Worm (Caenorhabditis elegans): ENCODE results near the gene Y67H2A.10.

Y67H2A.10 gene

ce11 chrIV:13297746-13298145 is 8.4 kb upstream of the Y67H2A.10 start, which contains the start of the genes Y67H2A.2 and micu-1 (continued):
- TF ChIP-seq pqm-1 (tag; optimal IDR thresholded peaks at IDR 0.05) (no peak), nhr-237 (tag; optimal IDR thresholded peaks at IDR 0.05) (no peak), ZK546.5 (tag; optimal IDR thresholded peaks at IDR 0.05) (no peak), jun-1 (tag; optimal IDR thresholded peaks at IDR 0.05) (no peak), set-16 (GFP tag; IDR thresholded peaks at IDR 0.05) (no peak), Y75B8A.6 (GFP tag; IDR thresholded peaks at IDR 0.05) (no peak)

ce11 chrIV:13290239-13290638 is 935 bp upstream of the Y67H2A.10 start:
- TF ChIP-seq snpc-1.2 (GFP tag; IDR thresholded peaks at IDR 0.05), result 0 out of 2 replicates have a peak, but pooled peaks have one; percentile 7
- TF ChIP-seq ces-1 (GFP tag; optimal IDR thresholded peaks at IDR 0.05), result no peak
- TF ChIP-seq fkh-10 (GFP tag; optimal IDR thresholded peaks at IDR 0.05), result no peak
- no peak for TF ChIP-seq F44E2.7 (GFP tag; IDR thresholded peaks at IDR 0.05)
- no peak for TF ChIP-seq unc-39 (tag; optimal IDR thresholded peaks at IDR 0.05)
- TF ChIP-seq lin-29 (GFP tag; IDR thresholded peaks at IDR 0.05), result no peak
- TF ChIP-seq R02D3.7 (tag; optimal IDR thresholded peaks at IDR 0.05), result no peak

DNA sequence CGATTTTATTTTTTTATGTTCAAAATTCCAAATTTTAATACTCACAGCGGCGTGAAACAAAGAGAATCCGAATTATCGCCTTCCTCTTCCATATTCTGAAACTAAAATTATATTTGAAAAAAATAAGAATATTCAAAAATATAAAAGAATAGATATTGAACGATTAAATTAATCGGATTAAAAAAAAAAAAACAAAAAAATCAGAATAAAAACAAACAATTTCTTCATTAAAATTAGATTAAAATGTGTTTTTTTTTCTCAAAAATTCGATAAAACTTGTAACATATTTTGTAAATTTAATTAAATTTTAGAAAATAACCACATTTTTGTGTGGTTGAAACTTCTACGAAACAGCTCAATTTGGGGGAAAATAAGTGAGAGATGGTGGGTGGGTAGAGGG is 6.5 kb downstream of the Y67H2A.10 start, which contains the start of gene cpsf-3:
cpsf-3 (minus strand) TSS at position 101 of the 400 bp plus-strand sequence.
- TF ChIP-seq unc-62 (GFP tag; optimal IDR thresholded peaks at IDR 0.05 in 1 of 2) (peak in 1 of 2 experiments; percentile 22), unc-62 (tag; optimal IDR thresholded peaks at IDR 0.05) (no peak), F44E2.7 (GFP tag; IDR thresholded peaks at IDR 0.05) (no peak), mdt-29 (GFP tag; IDR thresholded peaks at IDR 0.05) (no peak), lim-7 (GFP tag; IDR thresholded peaks at IDR 0.05) (no peak), T26A8.4 (GFP tag; IDR thresholded peaks at IDR 0.05) (no peak), nhr-111 (GFP tag; optimal IDR thresholded peaks at IDR 0.05) (no peak), Y5F2A.4 (GFP tag; optimal IDR thresholded peaks at IDR 0.05) (no peak)

ce11 chrIV:13272494-13272893 is 16.8 kb downstream of the Y67H2A.10 start, which contains the start of gene unc-26:
Gene unc-26 (minus strand): TSS chrIV:13272516.
- TF ChIP-seq rbr-2 (tag; optimal IDR thresholded peaks at IDR 0.05), result peak; percentile 53
- TF ChIP-seq hlh-30 (tag; optimal IDR thresholded peaks at IDR 0.05; ENCODE audit: insufficient read depth), result no peak
- TF ChIP-seq lin-38 (GFP tag; IDR thresholded peaks at IDR 0.05), result peak; percentile 12; the same call in 1 of the 2 replicates
- peak in 1 of 2 experiments; percentile 53 for TF ChIP-seq lsy-2 (tag; optimal IDR thresholded peaks at IDR 0.05)

- no peak for TF ChIP-seq lin-1 (GFP tag; IDR thresholded peaks at IDR 0.05)
- TF ChIP-seq lin-29 (GFP tag; IDR thresholded peaks at IDR 0.05), result no peak
- TF ChIP-seq Y75B8A.6 (GFP tag; IDR thresholded peaks at IDR 0.05), result no peak
- no peak for TF ChIP-seq D1046.2 (GFP tag; IDR thresholded peaks at IDR 0.05)
- TF ChIP-seq vab-7 (GFP tag; IDR thresholded peaks at IDR 0.05), result no peak
- no peak for TF ChIP-seq duxl-1 (tag; optimal IDR thresholded peaks at IDR 0.05; ENCODE audit: poor library complexity)
These were observed 20.9 kb downstream of the Y67H2A.10 start for ce11 chrIV:13268385-13268784.

ce11 chrIV:13262849-13263248 is 26.5 kb downstream of the Y67H2A.10 start:
- TF ChIP-seq lin-38 (GFP tag; IDR thresholded peaks at IDR 0.05) (peak; percentile 64), madf-5 (GFP tag; IDR thresholded peaks at IDR 0.05) (0 out of 4 replicates have a peak, but pooled peaks of 1 of the 2 experiments have one; percentile 42), dmd-6 (GFP tag; IDR thresholded peaks at IDR 0.05) (0 out of 2 replicates have a peak, but pooled peaks have one; percentile 19), dmd-9 (GFP tag; IDR thresholded peaks at IDR 0.05) (peak; percentile 69; the same call in 1 of the 2 replicates)

Measured in whole organism, L4 larva.